Worm (Caenorhabditis elegans): ENCODE data around the gene T19H12.3.

T19H12.3 gene

DNA sequence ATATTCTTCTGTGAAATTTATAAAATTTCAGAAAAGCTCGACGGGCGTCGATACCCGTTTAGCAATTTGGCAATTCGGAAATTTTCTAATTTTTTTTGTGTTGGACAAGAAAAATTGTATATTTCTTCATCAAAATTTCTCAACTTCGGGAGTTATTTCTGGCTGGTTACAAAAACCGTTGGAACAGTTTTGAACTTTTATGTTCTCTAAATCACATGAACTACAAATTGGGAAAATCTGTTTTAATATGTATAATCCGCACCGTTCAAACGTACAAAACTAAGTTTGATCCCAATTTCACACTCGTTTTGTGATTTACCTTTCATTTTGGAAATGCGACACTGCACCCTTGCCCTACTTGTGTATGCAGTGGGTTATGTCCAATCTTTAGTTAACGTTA is at the start of gene T19H12.3:
T19H12.3 (plus strand) TSS at position 301 of the 400 bp plus-strand sequence.
- TF ChIP-seq flt-1 (GFP tag; IDR thresholded peaks at IDR 0.05), result no peak
- no peak for TF ChIP-seq tbx-11 (GFP tag; IDR thresholded peaks at IDR 0.05)
- no peak for TF ChIP-seq scrt-1 (GFP tag; IDR thresholded peaks at IDR 0.05)
- no peak for TF ChIP-seq ceh-36 (tag; optimal IDR thresholded peaks at IDR 0.05)

DNA sequence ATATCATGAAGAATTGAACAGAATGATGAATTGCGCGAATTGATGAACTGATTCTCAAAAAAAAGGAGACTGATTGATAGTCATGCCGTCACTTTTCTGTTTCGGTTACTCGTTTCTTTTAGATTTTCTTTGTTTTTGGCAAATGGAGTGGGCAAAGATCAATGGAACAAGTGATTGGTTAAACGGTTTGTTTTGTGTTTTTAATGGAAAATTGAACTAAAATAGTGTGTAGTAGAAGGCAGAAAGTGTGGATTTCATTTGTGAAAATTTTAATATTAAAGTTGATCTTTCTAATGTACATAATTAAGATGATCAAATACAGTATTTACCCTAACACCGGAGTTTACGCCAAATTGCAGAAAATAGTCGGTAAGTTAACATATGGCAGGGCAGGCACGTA is 45.6 kb upstream of the T19H12.3 start, which contains the start of gene nas-9:
nas-9 (minus strand) TSS at position 101 of the 400 bp plus-strand sequence.
- no peak for TF ChIP-seq flt-1 (GFP tag; IDR thresholded peaks at IDR 0.05)
- no peak for TF ChIP-seq tbx-37 (GFP tag; conservative IDR thresholded peaks at IDR 0.05)
- TF ChIP-seq hmg-4 (GFP tag; optimal IDR thresholded peaks at IDR 0.05), result no peak
- TF ChIP-seq ceh-36 (tag; optimal IDR thresholded peaks at IDR 0.05), result no peak
- no peak for TF ChIP-seq tbx-11 (GFP tag; IDR thresholded peaks at IDR 0.05)
- no peak for TF ChIP-seq F13C5.2 (tag; optimal IDR thresholded peaks at IDR 0.05)
- TF ChIP-seq tra-4 (tag; optimal IDR thresholded peaks at IDR 0.05), result no peak
- no peak for TF ChIP-seq B0310.2 (tag; optimal IDR thresholded peaks at IDR 0.05)
- TF ChIP-seq hnd-1 (tag; optimal IDR thresholded peaks at IDR 0.05), result no peak
- TF ChIP-seq ama-1 (optimal IDR thresholded peaks at IDR 0.05), result no peak
- no peak for TF ChIP-seq hmbx-1 (tag; optimal IDR thresholded peaks at IDR 0.05)
- no peak for TF ChIP-seq scrt-1 (GFP tag; IDR thresholded peaks at IDR 0.05)
- no peak for TF ChIP-seq aly-1 (tag; optimal IDR thresholded peaks at IDR 0.05)
- TF ChIP-seq ceh-13 (GFP tag; optimal IDR thresholded peaks at IDR 0.05), result no peak
- TF ChIP-seq sea-1 (GFP tag; conservative IDR thresholded peaks at IDR 0.05), result no peak
- no peak for TF ChIP-seq ets-7 (tag; optimal IDR thresholded peaks at IDR 0.05)
- TF ChIP-seq pes-1 (GFP tag; IDR thresholded peaks at IDR 0.05), result no peak

ce11 chrV:4841179-4841578 is 44.3 kb upstream of the T19H12.3 start, which contains the start of gene cwp-1:
Gene cwp-1 (minus strand): TSS chrV:4841279.
- no peak for TF ChIP-seq ama-1 (optimal IDR thresholded peaks at IDR 0.05)
- TF ChIP-seq aly-1 (tag; optimal IDR thresholded peaks at IDR 0.05), result no peak
- TF ChIP-seq hmbx-1 (tag; optimal IDR thresholded peaks at IDR 0.05), result no peak
- no peak for TF ChIP-seq hmg-4 (GFP tag; optimal IDR thresholded peaks at IDR 0.05)
- TF ChIP-seq flt-1 (GFP tag; IDR thresholded peaks at IDR 0.05), result no peak
- no peak for TF ChIP-seq B0310.2 (tag; optimal IDR thresholded peaks at IDR 0.05)
- TF ChIP-seq tbx-11 (GFP tag; IDR thresholded peaks at IDR 0.05), result no peak
- TF ChIP-seq scrt-1 (GFP tag; IDR thresholded peaks at IDR 0.05), result no peak
- no peak for TF ChIP-seq tra-4 (tag; optimal IDR thresholded peaks at IDR 0.05)
- no peak for TF ChIP-seq ceh-13 (GFP tag; optimal IDR thresholded peaks at IDR 0.05)
- no peak for TF ChIP-seq pes-1 (GFP tag; IDR thresholded peaks at IDR 0.05)

DNA sequence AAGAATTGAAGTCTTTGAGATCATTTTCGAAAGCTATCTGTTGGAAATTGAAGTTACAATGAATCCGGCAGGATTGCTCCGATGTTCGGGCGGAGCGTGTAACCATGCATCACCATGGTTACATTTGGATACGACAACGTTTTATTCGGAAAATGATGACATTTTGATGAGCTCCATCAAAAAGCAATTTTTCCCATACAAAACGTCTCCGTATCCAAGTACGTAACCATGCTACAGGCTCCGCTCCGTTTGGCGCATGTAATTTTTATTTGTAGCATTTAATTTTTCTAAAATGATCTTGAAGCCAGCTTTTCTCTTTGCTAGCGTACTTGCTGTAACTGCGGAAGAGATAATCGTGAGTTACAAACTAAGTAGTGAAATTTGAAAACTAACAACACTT is 42.9 kb upstream of the T19H12.3 start, which contains the start of the genes cwp-2 and cwp-3:
cwp-2 (minus strand) TSS at position 101 of the 400 bp plus-strand sequence.
cwp-3 (plus strand) TSS at position 293 of the 400 bp plus-strand sequence.
- no peak for TF ChIP-seq F13C5.2 (tag; optimal IDR thresholded peaks at IDR 0.05)
- no peak for TF ChIP-seq hmbx-1 (tag; optimal IDR thresholded peaks at IDR 0.05)
- TF ChIP-seq hnd-1 (tag; optimal IDR thresholded peaks at IDR 0.05), result no peak
- TF ChIP-seq aly-1 (tag; optimal IDR thresholded peaks at IDR 0.05), result no peak
- no peak for TF ChIP-seq tra-4 (tag; optimal IDR thresholded peaks at IDR 0.05)
- TF ChIP-seq sea-1 (GFP tag; conservative IDR thresholded peaks at IDR 0.05), result no peak
- TF ChIP-seq tbx-37 (GFP tag; conservative IDR thresholded peaks at IDR 0.05), result no peak
- no peak for TF ChIP-seq B0310.2 (tag; optimal IDR thresholded peaks at IDR 0.05)
- no peak for TF ChIP-seq ama-1 (optimal IDR thresholded peaks at IDR 0.05)
- no peak for TF ChIP-seq scrt-1 (GFP tag; IDR thresholded peaks at IDR 0.05)
- TF ChIP-seq flt-1 (GFP tag; IDR thresholded peaks at IDR 0.05), result no peak
- TF ChIP-seq pes-1 (GFP tag; IDR thresholded peaks at IDR 0.05), result no peak

DNA sequence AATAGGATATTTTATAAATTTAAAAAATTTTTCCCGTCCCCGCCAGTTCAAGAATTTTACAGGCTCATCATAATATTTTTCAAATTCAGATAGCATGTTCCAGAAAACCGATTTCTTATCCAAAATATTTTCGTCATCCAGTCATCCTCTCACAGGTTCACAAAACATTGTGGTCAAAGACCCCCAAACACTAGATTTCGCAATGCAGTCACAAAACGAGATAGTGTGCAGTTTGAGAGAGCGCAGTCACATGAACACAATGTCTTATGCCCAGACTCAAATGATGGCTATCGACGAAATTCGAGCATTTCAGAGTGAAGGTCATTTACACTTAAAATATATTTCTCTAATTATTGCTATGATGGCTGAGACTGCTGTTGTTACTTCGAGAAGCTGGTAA is 40.9 kb upstream of the T19H12.3 start, which contains the start of gene abhd-5.2:
abhd-5.2 (plus strand) TSS at position 95 of the 400 bp plus-strand sequence.
- TF ChIP-seq ceh-13 (GFP tag; optimal IDR thresholded peaks at IDR 0.05) (no peak), ama-1 (optimal IDR thresholded peaks at IDR 0.05) (no peak), hmg-4 (GFP tag; optimal IDR thresholded peaks at IDR 0.05) (no peak), aly-1 (tag; optimal IDR thresholded peaks at IDR 0.05) (no peak), tra-4 (tag; optimal IDR thresholded peaks at IDR 0.05) (no peak), hmbx-1 (tag; optimal IDR thresholded peaks at IDR 0.05) (no peak), ceh-36 (tag; optimal IDR thresholded peaks at IDR 0.05) (no peak), scrt-1 (GFP tag; IDR thresholded peaks at IDR 0.05) (no peak), tbx-11 (GFP tag; IDR thresholded peaks at IDR 0.05) (no peak), hnd-1 (tag; optimal IDR thresholded peaks at IDR 0.05) (no peak), F13C5.2 (tag; optimal IDR thresholded peaks at IDR 0.05) (no peak), ets-7 (tag; optimal IDR thresholded peaks at IDR 0.05) (no peak), pes-1 (GFP tag; IDR thresholded peaks at IDR 0.05) (no peak), tbx-37 (GFP tag; conservative IDR thresholded peaks at IDR 0.05) (no peak), flt-1 (GFP tag; IDR thresholded peaks at IDR 0.05) (no peak)

- no peak for TF ChIP-seq ets-7 (tag; optimal IDR thresholded peaks at IDR 0.05)
- no peak for TF ChIP-seq hmg-4 (GFP tag; optimal IDR thresholded peaks at IDR 0.05)
- no peak for TF ChIP-seq ceh-36 (tag; optimal IDR thresholded peaks at IDR 0.05)
Observed at ce11 chrV:4846507-4846906, 39.0 kb upstream of the T19H12.3 start.

DNA sequence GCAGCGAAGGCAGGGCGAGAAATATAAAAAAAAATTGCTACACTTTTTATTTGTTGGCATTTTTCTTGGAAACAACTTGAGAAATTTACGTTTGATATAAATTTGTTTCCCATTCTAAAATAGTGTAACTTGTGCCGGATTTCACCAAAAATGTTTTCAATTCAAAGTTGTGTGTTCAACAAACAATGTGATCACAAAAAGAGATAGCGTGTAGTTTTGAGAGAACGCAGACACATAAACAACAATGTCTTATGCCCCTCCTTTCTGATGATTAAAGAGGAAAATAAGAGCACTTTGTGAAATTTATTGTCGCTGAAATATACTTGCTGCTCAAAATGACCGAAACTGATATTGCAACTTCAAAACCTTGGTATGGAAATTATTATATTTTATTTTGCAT is 38.0 kb upstream of the T19H12.3 start, which contains the start of gene abhd-5.1:
abhd-5.1 (plus strand) TSS at position 230 of the 400 bp plus-strand sequence.
- TF ChIP-seq flt-1 (GFP tag; IDR thresholded peaks at IDR 0.05) (no peak), tbx-11 (GFP tag; IDR thresholded peaks at IDR 0.05) (no peak), pes-1 (GFP tag; IDR thresholded peaks at IDR 0.05) (no peak), ama-1 (optimal IDR thresholded peaks at IDR 0.05) (no peak), aly-1 (tag; optimal IDR thresholded peaks at IDR 0.05) (no peak), hmbx-1 (tag; optimal IDR thresholded peaks at IDR 0.05) (no peak), ceh-13 (GFP tag; optimal IDR thresholded peaks at IDR 0.05) (no peak), tbx-37 (GFP tag; conservative IDR thresholded peaks at IDR 0.05) (no peak), F13C5.2 (tag; optimal IDR thresholded peaks at IDR 0.05) (no peak), scrt-1 (GFP tag; IDR thresholded peaks at IDR 0.05) (no peak), sea-1 (GFP tag; conservative IDR thresholded peaks at IDR 0.05) (no peak), tra-4 (tag; optimal IDR thresholded peaks at IDR 0.05) (no peak)

- TF ChIP-seq tra-4 (tag; optimal IDR thresholded peaks at IDR 0.05), result no peak
- no peak for TF ChIP-seq tbx-11 (GFP tag; IDR thresholded peaks at IDR 0.05)
- TF ChIP-seq ceh-36 (tag; optimal IDR thresholded peaks at IDR 0.05), result no peak
- no peak for TF ChIP-seq hmbx-1 (tag; optimal IDR thresholded peaks at IDR 0.05)
- no peak for TF ChIP-seq ceh-13 (GFP tag; optimal IDR thresholded peaks at IDR 0.05)
- TF ChIP-seq ets-7 (tag; optimal IDR thresholded peaks at IDR 0.05), result no peak
- no peak for TF ChIP-seq hnd-1 (tag; optimal IDR thresholded peaks at IDR 0.05)
- no peak for TF ChIP-seq aly-1 (tag; optimal IDR thresholded peaks at IDR 0.05)
- no peak for TF ChIP-seq hmg-4 (GFP tag; optimal IDR thresholded peaks at IDR 0.05)
- no peak for TF ChIP-seq sea-1 (GFP tag; conservative IDR thresholded peaks at IDR 0.05)
- no peak for TF ChIP-seq ama-1 (optimal IDR thresholded peaks at IDR 0.05)
- TF ChIP-seq F13C5.2 (tag; optimal IDR thresholded peaks at IDR 0.05), result no peak
Observed at ce11 chrV:4850446-4850845, 35.0 kb upstream of the T19H12.3 start.

Data from whole organism, early embryonic.